Fruit fly (Drosophila melanogaster): ENCODE measurements around the gene dmGlut.

The dmGlut gene

dm6 chr2L:12046856-12047230 is 19.6 kb downstream of the dmGlut start:
- TF ChIP-seq CG4496 (GFP tag; IDR thresholded peaks at IDR 0.05): no peak
- no peak for TF ChIP-seq Pif1B (GFP tag; optimal IDR thresholded peaks at IDR 0.05)
- no peak for TF ChIP-seq rn (GFP tag; IDR thresholded peaks at IDR 0.05)
- TF ChIP-seq CG12605 (GFP tag; IDR thresholded peaks at IDR 0.05): no peak
- TF ChIP-seq CG8301 (tag; optimal IDR thresholded peaks at IDR 0.05): no peak
- TF ChIP-seq CG8159 (tag; optimal IDR thresholded peaks at IDR 0.05): no peak
- no peak for TF ChIP-seq CG9948 (tag; optimal IDR thresholded peaks at IDR 0.05)
- TF ChIP-seq CG10348 (GFP tag; IDR thresholded peaks at IDR 0.05): no peak
- TF ChIP-seq CG14655 (GFP tag; optimal IDR thresholded peaks at IDR 0.05): no peak
- TF ChIP-seq D1 (tag; optimal IDR thresholded peaks at IDR 0.05): no peak
- TF ChIP-seq Pif1A (GFP tag; optimal IDR thresholded peaks at IDR 0.05): no peak
- no peak for TF ChIP-seq CG32121 (GFP tag; IDR thresholded peaks at IDR 0.05)
- no peak for TF ChIP-seq EcR (GFP tag; optimal IDR thresholded peaks at IDR 0.05)
- TF ChIP-seq Ets98B (GFP tag; IDR thresholded peaks at IDR 0.05): no peak
- no peak for TF ChIP-seq fd96Ca (GFP tag; IDR thresholded peaks at IDR 0.05)

DNA sequence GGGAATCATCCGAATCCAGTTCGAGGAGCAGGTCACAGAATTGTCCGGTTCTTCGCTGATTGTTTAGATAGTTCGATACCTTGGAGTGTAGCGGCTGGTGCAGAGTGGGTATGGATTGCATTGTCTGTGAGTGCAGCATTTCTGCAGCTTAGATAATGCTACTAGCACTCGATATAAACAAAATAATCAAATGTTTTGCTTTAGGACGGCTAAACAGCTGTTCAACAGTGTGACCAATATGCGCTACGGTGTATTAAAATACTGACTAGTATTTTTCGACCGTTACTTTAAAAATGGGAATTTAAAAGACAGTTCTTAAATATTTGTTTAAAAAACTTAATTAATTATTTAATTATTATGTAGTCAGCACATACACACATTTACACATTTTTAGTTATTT is 21.5 kb downstream of the dmGlut start, which contains the start of gene Plzf:
Gene Plzf, minus strand, starts transcription at position 196 of the 400 bp plus-strand sequence.
- no peak for TF ChIP-seq CG8159 (tag; optimal IDR thresholded peaks at IDR 0.05)
- no peak for TF ChIP-seq Ets98B (GFP tag; IDR thresholded peaks at IDR 0.05)
- no peak for TF ChIP-seq CG4496 (GFP tag; IDR thresholded peaks at IDR 0.05)
- no peak for TF ChIP-seq CG15710 (tag; optimal IDR thresholded peaks at IDR 0.05)
- no peak for TF ChIP-seq fd96Ca (GFP tag; IDR thresholded peaks at IDR 0.05)
- no peak for TF ChIP-seq Snoo (tag; optimal IDR thresholded peaks at IDR 0.05)
- no peak for TF ChIP-seq CG14655 (GFP tag; optimal IDR thresholded peaks at IDR 0.05)
- TF ChIP-seq Pif1A (GFP tag; optimal IDR thresholded peaks at IDR 0.05): no peak
- TF ChIP-seq CG17806 (tag; optimal IDR thresholded peaks at IDR 0.05): no peak
- TF ChIP-seq CG10348 (GFP tag; IDR thresholded peaks at IDR 0.05): no peak
- TF ChIP-seq CG13204 (GFP tag; optimal IDR thresholded peaks at IDR 0.05): no peak
- TF ChIP-seq CG34367 (tag; optimal IDR thresholded peaks at IDR 0.05): no peak
- no peak for TF ChIP-seq EcR (GFP tag; optimal IDR thresholded peaks at IDR 0.05)
- TF ChIP-seq CG12605 (GFP tag; IDR thresholded peaks at IDR 0.05): no peak
- TF ChIP-seq CG9948 (tag; optimal IDR thresholded peaks at IDR 0.05): no peak
- no peak for TF ChIP-seq gl (tag; optimal IDR thresholded peaks at IDR 0.05)

DNA sequence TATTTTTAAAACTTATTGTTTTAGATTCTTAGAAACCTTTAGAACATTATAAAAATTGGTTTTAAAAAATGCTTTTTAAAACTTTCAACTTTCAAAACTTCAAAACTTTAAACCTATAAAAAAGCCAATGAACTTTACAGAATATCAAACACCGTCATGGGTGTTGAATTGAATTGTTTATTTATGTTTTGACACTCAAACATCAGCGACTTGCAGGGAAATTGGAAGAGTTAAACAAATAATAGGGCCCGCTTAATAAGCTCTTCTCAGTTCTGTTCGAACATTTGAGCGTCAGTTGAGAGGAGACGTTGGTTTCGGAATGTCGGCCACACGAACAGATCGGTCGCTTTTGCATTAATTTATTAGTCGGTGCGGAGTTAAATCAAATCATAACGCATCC is 21.9 kb downstream of the dmGlut start, which contains the start of gene PLCXD:
Gene PLCXD, plus strand, starts transcription at position 286 of the 400 bp plus-strand sequence.
- TF ChIP-seq CG17806 (tag; optimal IDR thresholded peaks at IDR 0.05) (no peak), CG13204 (GFP tag; optimal IDR thresholded peaks at IDR 0.05) (no peak), Pif1A (GFP tag; optimal IDR thresholded peaks at IDR 0.05) (no peak), CG32121 (GFP tag; IDR thresholded peaks at IDR 0.05) (no peak), Pif1B (GFP tag; optimal IDR thresholded peaks at IDR 0.05) (no peak), gl (tag; optimal IDR thresholded peaks at IDR 0.05) (no peak), CG12605 (GFP tag; IDR thresholded peaks at IDR 0.05) (no peak), CG9948 (tag; optimal IDR thresholded peaks at IDR 0.05) (no peak), CG34367 (tag; optimal IDR thresholded peaks at IDR 0.05) (no peak), D1 (tag; optimal IDR thresholded peaks at IDR 0.05) (no peak), Snoo (tag; optimal IDR thresholded peaks at IDR 0.05) (no peak), CG4496 (GFP tag; IDR thresholded peaks at IDR 0.05) (no peak), Ets98B (GFP tag; IDR thresholded peaks at IDR 0.05) (no peak)

dm6 chr2L:12053365-12053764 is 26.1 kb downstream of the dmGlut start:
- no peak for TF ChIP-seq D1 (tag; optimal IDR thresholded peaks at IDR 0.05)
- peak; percentile 93 for TF ChIP-seq CG12605 (GFP tag; IDR thresholded peaks at IDR 0.05)

DNA sequence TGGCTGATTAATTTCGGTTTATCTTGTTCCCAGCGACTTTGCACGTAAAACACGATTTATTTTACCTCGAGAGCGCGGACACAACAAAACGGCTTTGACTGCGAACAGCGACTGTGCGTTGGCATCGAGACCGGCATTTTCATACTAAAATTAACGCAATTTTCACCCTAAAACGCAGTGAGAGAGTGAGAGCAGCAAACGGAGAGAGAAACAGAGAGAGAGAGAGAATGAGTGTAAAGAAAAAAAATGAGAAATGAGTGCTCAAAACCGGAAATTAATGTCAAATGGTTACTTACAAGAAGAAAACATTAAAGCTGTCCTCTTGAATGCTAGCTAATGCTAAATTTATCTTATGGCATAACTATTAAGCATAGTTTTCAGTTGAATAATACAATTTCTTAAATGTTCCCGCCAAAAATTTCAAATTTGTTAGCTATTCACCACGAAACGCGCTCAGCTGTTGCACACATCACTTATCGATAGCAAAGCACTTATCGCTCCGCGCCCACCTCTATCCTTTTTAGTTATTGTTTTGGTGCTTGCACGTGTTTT is 28.7 kb downstream of the dmGlut start, which contains the start of the genes JhI-21, RpL7-like and CG34164:
Gene JhI-21, minus strand, starts transcription at position 206 of the 552 bp plus-strand sequence.
Gene RpL7-like, plus strand, starts transcription at position 490 of the 552 bp plus-strand sequence.
Gene CG34164, plus strand, starts transcription at position 512 of the 552 bp plus-strand sequence.
- TF ChIP-seq CG12605 (GFP tag; IDR thresholded peaks at IDR 0.05) (peak; percentile 43; the same call in 1 of the 2 replicates), Ets98B (GFP tag; IDR thresholded peaks at IDR 0.05) (peak; percentile 19; the same call in 1 of the 2 replicates), CG14655 (GFP tag; optimal IDR thresholded peaks at IDR 0.05) (no peak), CG4496 (GFP tag; IDR thresholded peaks at IDR 0.05) (no peak), CG10348 (GFP tag; IDR thresholded peaks at IDR 0.05) (no peak), fd96Ca (GFP tag; IDR thresholded peaks at IDR 0.05) (no peak), CG15710 (tag; optimal IDR thresholded peaks at IDR 0.05) (no peak), CG8159 (tag; optimal IDR thresholded peaks at IDR 0.05) (no peak), CG32121 (GFP tag; IDR thresholded peaks at IDR 0.05) (no peak), Snoo (tag; optimal IDR thresholded peaks at IDR 0.05) (peak; percentile 6)

DNA sequence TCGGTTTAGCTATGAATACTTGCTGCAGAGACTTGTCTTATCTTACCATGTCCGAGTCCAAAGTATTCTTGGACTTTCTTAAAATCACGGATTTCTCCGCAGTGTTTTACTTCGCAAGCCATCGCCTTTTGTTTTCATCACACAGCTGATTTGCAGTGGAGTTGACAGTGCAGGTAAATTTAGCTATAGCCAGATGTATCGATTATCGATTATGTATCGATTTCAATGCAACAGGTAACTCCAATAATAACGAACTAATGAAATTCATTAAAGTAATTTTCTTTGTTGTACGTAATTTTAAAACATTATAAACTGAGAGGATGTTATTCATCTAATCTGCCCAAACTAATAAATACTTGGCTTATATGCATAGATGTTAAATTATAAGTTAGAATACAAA is 35.8 kb downstream of the dmGlut start, which contains the start of gene Rab3-GAP:
Gene Rab3-GAP, minus strand, starts transcription at position 150 of the 400 bp plus-strand sequence.
- no peak for TF ChIP-seq CG9948 (tag; optimal IDR thresholded peaks at IDR 0.05)
- no peak for TF ChIP-seq CG34367 (tag; optimal IDR thresholded peaks at IDR 0.05)
- no peak for TF ChIP-seq rn (GFP tag; IDR thresholded peaks at IDR 0.05)
- TF ChIP-seq Pif1A (GFP tag; optimal IDR thresholded peaks at IDR 0.05): no peak
- no peak for TF ChIP-seq CG4496 (GFP tag; IDR thresholded peaks at IDR 0.05)
- no peak for TF ChIP-seq gl (tag; optimal IDR thresholded peaks at IDR 0.05)
- TF ChIP-seq CG8159 (tag; optimal IDR thresholded peaks at IDR 0.05): peak; percentile 25
- TF ChIP-seq CG17806 (tag; optimal IDR thresholded peaks at IDR 0.05): peak; percentile 7
- TF ChIP-seq CG8301 (tag; optimal IDR thresholded peaks at IDR 0.05): peak; percentile 15
- TF ChIP-seq CG13204 (GFP tag; optimal IDR thresholded peaks at IDR 0.05): no peak
- TF ChIP-seq Ets98B (GFP tag; IDR thresholded peaks at IDR 0.05): peak; percentile 6; the same call in 1 of the 2 replicates
- no peak for TF ChIP-seq EcR (GFP tag; optimal IDR thresholded peaks at IDR 0.05)
- peak; percentile 15 for TF ChIP-seq CG15710 (tag; optimal IDR thresholded peaks at IDR 0.05)
- no peak for TF ChIP-seq fd96Ca (GFP tag; IDR thresholded peaks at IDR 0.05)
- no peak for TF ChIP-seq CG10348 (GFP tag; IDR thresholded peaks at IDR 0.05)
- no peak for TF ChIP-seq CG14655 (GFP tag; optimal IDR thresholded peaks at IDR 0.05)
- no peak for TF ChIP-seq D1 (tag; optimal IDR thresholded peaks at IDR 0.05)
- TF ChIP-seq Pif1B (GFP tag; optimal IDR thresholded peaks at IDR 0.05): no peak
- TF ChIP-seq Snoo (tag; optimal IDR thresholded peaks at IDR 0.05): no peak
- peak; percentile 53 for TF ChIP-seq CG12605 (GFP tag; IDR thresholded peaks at IDR 0.05)
- TF ChIP-seq CG32121 (GFP tag; IDR thresholded peaks at IDR 0.05): no peak

Data from whole organism, pupa.